Fruit fly (Drosophila melanogaster) S2 (cell line): ENCODE results near the gene CG33969.

Experiments used
- CG8478 ChIP-seq: fragments of >200 bp; optimal IDR thresholded peaks from 2 replicates; lab custom pipeline; 2018
- CTCF ChIP-seq, 2 experiments: fragments of >200 bp; optimal IDR thresholded peaks; 2 replicates each; lab custom pipeline; 2018

DNA sequence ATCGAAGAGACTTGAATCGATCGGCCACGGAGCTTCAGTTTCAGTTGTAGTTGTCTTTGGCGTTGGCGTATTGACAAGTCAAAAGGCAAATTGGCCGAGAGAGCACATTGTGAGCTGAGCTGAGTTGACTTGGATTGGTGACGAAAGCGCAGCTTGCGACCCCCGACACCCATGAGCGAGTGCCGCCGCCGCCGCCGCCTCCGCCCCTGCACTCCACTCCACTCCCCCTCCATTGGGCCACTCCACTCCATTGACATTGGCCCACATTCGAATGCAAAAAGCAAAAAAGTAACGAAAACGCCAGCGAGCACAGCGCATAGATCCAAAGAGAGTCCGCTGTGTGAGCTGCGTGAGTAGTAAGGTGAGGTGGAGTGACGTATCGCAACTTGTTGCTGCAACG, 4.4 kb upstream of the CG33969 start:
- no peak for TF ChIP-seq CG8478 (lab: Kevin White, UChicago)
- no peak for TF ChIP-seq CTCF (optimal IDR thresholded peaks at IDR 0.05; lab: Kevin White, UChicago)
